Worm (Caenorhabditis elegans): Measurements from ENCODE around the gene rcs-1.

The rcs-1 gene

ce11 chrX:8810908-8811307 lies 17.4 kb downstream of the rcs-1 start, which contains the start of gene R04E5.9 (continued):
- TF ChIP-seq Y48G9A.11 (GFP tag; IDR thresholded peaks at IDR 0.05) (no peak), zfp-3 (GFP tag; conservative IDR thresholded peaks at IDR 0.05) (no peak), lir-3 (tag; optimal IDR thresholded peaks at IDR 0.05) (no peak), egl-43 (GFP tag; IDR thresholded peaks at IDR 0.05) (peak; percentile 85), ZK546.5 (tag; optimal IDR thresholded peaks at IDR 0.05) (peak in 1 of 2 experiments; percentile 7), nhr-6 (tag; optimal IDR thresholded peaks at IDR 0.05) (peak; percentile 5), ZK337.2 (GFP tag; IDR thresholded peaks at IDR 0.05) (no peak), lin-38 (GFP tag; IDR thresholded peaks at IDR 0.05) (peak; percentile 57; the same call in 1 of the 2 replicates), nhr-48 (tag; optimal IDR thresholded peaks at IDR 0.05) (peak; percentile 81)

- TF ChIP-seq ceh-20 (GFP tag; IDR thresholded peaks at IDR 0.05), result 0 out of 2 replicates have a peak, but pooled peaks have one; percentile 16
- TF ChIP-seq lin-38 (GFP tag; IDR thresholded peaks at IDR 0.05), result no peak
- peak in 1 of 2 experiments; percentile 97 for TF ChIP-seq unc-62 (GFP tag; optimal IDR thresholded peaks at IDR 0.05 in 1 of 2)
- TF ChIP-seq unc-62 (tag; optimal IDR thresholded peaks at IDR 0.05), result no peak
- TF ChIP-seq cey-2 (tag; optimal IDR thresholded peaks at IDR 0.05; ENCODE audit: borderline replicate concordance, insufficient read depth), result no peak
- no peak for TF ChIP-seq mxl-2 (GFP tag; conservative IDR thresholded peaks at IDR 0.05)
Observed at ce11 chrX:8808740-8809139, 19.6 kb downstream of the rcs-1 start.

- no peak for TF ChIP-seq tag-97 (GFP tag; IDR thresholded peaks at IDR 0.05)
- TF ChIP-seq saeg-2 (GFP tag; IDR thresholded peaks at IDR 0.05), result no peak
- TF ChIP-seq dpl-1 (GFP tag; optimal IDR thresholded peaks at IDR 0.05), result no peak
- no peak for TF ChIP-seq tra-1 (GFP tag; IDR thresholded peaks at IDR 0.05)
- TF ChIP-seq madf-5 (GFP tag; IDR thresholded peaks at IDR 0.05), result no peak
- no peak for TF ChIP-seq aly-2 (tag; optimal IDR thresholded peaks at IDR 0.05)
- no peak for TF ChIP-seq nhr-41 (GFP tag; IDR thresholded peaks at IDR 0.05)
- no peak for TF ChIP-seq lin-39 (tag; optimal IDR thresholded peaks at IDR 0.05)
- no peak for TF ChIP-seq cey-2 (tag; optimal IDR thresholded peaks at IDR 0.05; ENCODE audit: borderline replicate concordance, insufficient read depth)
- peak; percentile 38 for TF ChIP-seq F37D6.2 (tag; optimal IDR thresholded peaks at IDR 0.05)
- TF ChIP-seq ztf-11 (tag; optimal IDR thresholded peaks at IDR 0.05), result no peak
- 0 out of 2 replicates have a peak, but pooled peaks have one; percentile 4 for TF ChIP-seq ceh-44 (GFP tag; IDR thresholded peaks at IDR 0.05)
- no peak for TF ChIP-seq lir-3 (tag; optimal IDR thresholded peaks at IDR 0.05)
- peak; percentile 73 for TF ChIP-seq rbr-2 (tag; optimal IDR thresholded peaks at IDR 0.05)
- TF ChIP-seq mes-2 (tag; optimal IDR thresholded peaks at IDR 0.05; ENCODE audit: poor library complexity, severe bottlenecking), result no peak
- TF ChIP-seq fos-1 (tag; optimal IDR thresholded peaks at IDR 0.05), result no peak
- no peak for TF ChIP-seq Y75B8A.6 (GFP tag; IDR thresholded peaks at IDR 0.05)
- no peak for TF ChIP-seq nhr-76 (tag; optimal IDR thresholded peaks at IDR 0.05)
- TF ChIP-seq nhr-111 (GFP tag; optimal IDR thresholded peaks at IDR 0.05), result no peak
- no peak for TF ChIP-seq nhr-6 (tag; optimal IDR thresholded peaks at IDR 0.05)
- TF ChIP-seq ces-1 (GFP tag; optimal IDR thresholded peaks at IDR 0.05), result no peak
- peak; percentile 77 for TF ChIP-seq ctbp-1 (GFP tag; IDR thresholded peaks at IDR 0.05)
- TF ChIP-seq hif-1 (tag; optimal IDR thresholded peaks at IDR 0.05), result peak in 1 of 2 experiments; percentile 48
- TF ChIP-seq skn-1 (tag; optimal IDR thresholded peaks at IDR 0.05), result no peak
- TF ChIP-seq set-16 (GFP tag; IDR thresholded peaks at IDR 0.05), result peak; percentile 93
- no peak for TF ChIP-seq fkh-10 (GFP tag; optimal IDR thresholded peaks at IDR 0.05)
- TF ChIP-seq nhr-237 (tag; optimal IDR thresholded peaks at IDR 0.05), result no peak
- TF ChIP-seq zag-1 (tag; optimal IDR thresholded peaks at IDR 0.05), result no peak
- no peak for TF ChIP-seq mdt-29 (GFP tag; IDR thresholded peaks at IDR 0.05)
- TF ChIP-seq nhr-48 (tag; optimal IDR thresholded peaks at IDR 0.05), result no peak
- TF ChIP-seq F10B5.3 (tag; optimal IDR thresholded peaks at IDR 0.05), result no peak
- 0 out of 2 replicates have a peak, but pooled peaks have one; percentile 27 for TF ChIP-seq ceh-20 (GFP tag; IDR thresholded peaks at IDR 0.05)
- peak; percentile 25; the same call in 1 of the 2 replicates for TF ChIP-seq lin-38 (GFP tag; IDR thresholded peaks at IDR 0.05)
- TF ChIP-seq F49E8.2 (tag; optimal IDR thresholded peaks at IDR 0.05; ENCODE audit: borderline replicate concordance), result no peak
- TF ChIP-seq dmd-8 (GFP tag; IDR thresholded peaks at IDR 0.05), result no peak
- no peak for TF ChIP-seq unc-39 (tag; optimal IDR thresholded peaks at IDR 0.05)
- TF ChIP-seq mdl-1 (tag; optimal IDR thresholded peaks at IDR 0.05), result peak in 1 of 2 experiments; percentile 78
Observed at ce11 chrX:8806070-8806799, 22.1 kb downstream of the rcs-1 start, which contains the start of gene R04E5.8. Gene R04E5.8, minus strand, starts transcription at chrX:8806120.
